Fruit fly (Drosophila melanogaster) whole organism, prepupa: ENCODE results near the gene CG34159.

Experiments
- Blimp-1 ChIP-seq: fragments of 200-800 bp; sonication (Bioruptor generic); optimal IDR thresholded peaks from 3 replicates; lab custom pipeline; 2017; ENCODE audit warnings: missing biosample characterization, missing genetic modification characterization, mild to moderate bottlenecking, moderate library complexity, missing genetic modification reagents
- CG3032 ChIP-seq: fragments of 200-800 bp; optimal IDR thresholded peaks from 2 replicates; lab custom pipeline; 2019; ENCODE audit warnings: missing biosample characterization, mild to moderate bottlenecking, missing genetic modification characterization, moderate library complexity
- CG6854 ChIP-seq: fragments of 200-800 bp; sonication (Bioruptor generic); optimal IDR thresholded peaks from 2 replicates; lab custom pipeline; 2017; ENCODE audit warnings: missing biosample characterization, mild to moderate bottlenecking, missing genetic modification characterization
- CG8632 ChIP-seq: fragments of 200-800 bp; sonication (Bioruptor generic); optimal IDR thresholded peaks from 3 replicates; lab custom pipeline; 2016; ENCODE audit warnings: missing biosample characterization, missing genetic modification characterization
- Ets21C ChIP-seq: fragments of 200-800 bp; sonication (Bioruptor generic); optimal IDR thresholded peaks from 3 replicates; lab custom pipeline; 2016; ENCODE audit warnings: missing biosample characterization, missing genetic modification characterization
- Sox102F ChIP-seq: fragments of 200-800 bp; sonication (Bioruptor generic); optimal IDR thresholded peaks from 2 replicates; lab custom pipeline; 2016; ENCODE audit warnings: missing biosample characterization, mild to moderate bottlenecking, missing genetic modification characterization
- Sox14 ChIP-seq: fragments of 200-800 bp; sonication (Bioruptor generic); optimal IDR thresholded peaks from 3 replicates; lab custom pipeline; 2016; ENCODE audit warnings: missing biosample characterization, missing genetic modification characterization
- Sox15 ChIP-seq: fragments of 200-800 bp; sonication (Bioruptor generic); optimal IDR thresholded peaks from 3 replicates; lab custom pipeline; 2016; ENCODE audit warnings: missing biosample characterization, missing genetic modification characterization

DNA sequence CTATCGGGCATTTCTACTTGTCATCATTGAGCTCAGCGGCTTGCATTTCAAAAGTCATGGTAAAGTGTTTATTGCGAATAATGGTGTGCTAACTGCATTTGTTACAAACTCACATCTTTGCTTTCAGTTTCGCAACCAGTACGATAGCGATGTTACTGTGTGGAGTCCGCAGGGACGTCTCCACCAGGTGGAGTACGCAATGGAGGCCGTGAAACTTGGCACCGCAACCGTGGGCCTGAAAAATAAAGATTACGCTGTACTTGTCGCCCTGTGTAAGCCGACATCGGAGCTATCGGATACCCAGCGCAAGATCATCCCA, 17.2 kb upstream of the CG34159 start:
- no peak for TF ChIP-seq Sox14 (GFP tag; lab: Kevin White, UChicago)
- TF ChIP-seq CG6854 (GFP tag; lab: Kevin White, UChicago): no peak
- no peak for TF ChIP-seq CG8632
- TF ChIP-seq Blimp-1 (GFP tag; lab: Kevin White, UChicago): no peak
- TF ChIP-seq CG3032 (tag; lab: Kevin White, UChicago): no peak
- TF ChIP-seq Ets21C (GFP tag; lab: Kevin White, UChicago): no peak
- no peak for TF ChIP-seq Sox102F (GFP tag; lab: Kevin White, UChicago)
- no peak for TF ChIP-seq Sox15
